Worm (Caenorhabditis elegans): ENCODE data around the gene nspc-1.
A peak's percentile ranks its signal among the peaks of the same experiment; 100 is the strongest.

nspc-1 gene

ce11 chrX:8489415-8489814, 45.5 kb downstream of the nspc-1 start:
- TF ChIP-seq nhr-237 (tag; optimal IDR thresholded peaks at IDR 0.05) (no peak), ceh-28 (tag; optimal IDR thresholded peaks at IDR 0.05) (no peak), fos-1 (tag; optimal IDR thresholded peaks at IDR 0.05) (no peak), pha-4 (tag; optimal IDR thresholded peaks at IDR 0.05) (no peak), unc-62 (GFP tag; optimal IDR thresholded peaks at IDR 0.05) (no peak), egl-5 (tag; optimal IDR thresholded peaks at IDR 0.05) (no peak), lin-15B (tag; optimal IDR thresholded peaks at IDR 0.05) (no peak), elt-3 (tag; optimal IDR thresholded peaks at IDR 0.05) (no peak)

- TF ChIP-seq nhr-25 (tag; optimal IDR thresholded peaks at IDR 0.05), result peak; percentile 76
- TF ChIP-seq nhr-43 (tag; optimal IDR thresholded peaks at IDR 0.05; ENCODE audit: poor library complexity, severe bottlenecking), result peak; percentile 92
- TF ChIP-seq mml-1 (tag; optimal IDR thresholded peaks at IDR 0.05), result no peak
- peak; percentile 81 for TF ChIP-seq nhr-23 (tag; optimal IDR thresholded peaks at IDR 0.05)
- TF ChIP-seq ceh-82 (tag; optimal IDR thresholded peaks at IDR 0.05), result no peak
- no peak for TF ChIP-seq elt-1 (tag; optimal IDR thresholded peaks at IDR 0.05)
These were observed 49.5 kb downstream of the nspc-1 start for ce11 chrX:8485392-8485791.

Measured in whole organism, L3 larva.